Worm (Caenorhabditis elegans) whole organism, L4 larva: ENCODE data around the gene ZC443.1.

Experiments
- F10B5.3 ChIP-seq: sonication (generic microtip); optimal IDR thresholded peaks from 2 replicates; lab custom pipeline; 2016; ENCODE audit warnings: mild to moderate bottlenecking, missing genetic modification characterization, missing compliant biosample characterization
- F37D6.2 ChIP-seq: sonication (generic microtip); optimal IDR thresholded peaks from 2 replicates; lab custom pipeline; 2016; ENCODE audit warnings: mild to moderate bottlenecking, missing genetic modification characterization, missing compliant biosample characterization
- T26A8.4 ChIP-seq: fragments of 200-800 bp; sonication (Bioruptor generic); IDR thresholded peaks from 2 replicates; pipeline ENCODE4 v1.3.6; 2022; ENCODE audit warnings: missing genetic modification characterization, missing compliant biosample characterization
- aha-1 ChIP-seq: fragments of 150-350 bp; peaks from one replicate; lab custom pipeline; 2014; ENCODE audit warnings: missing biosample characterization, missing genetic modification characterization
- arid-1 ChIP-seq: fragments of 200-800 bp; sonication (Bioruptor generic); conservative IDR thresholded peaks from 2 replicates; pipeline ENCODE4 v1.3.6; 2022; ENCODE audit warnings: missing genetic modification reagents, missing genetic modification characterization, missing compliant biosample characterization
- ceh-20 ChIP-seq: fragments of 200-800 bp; sonication (Bioruptor generic); IDR thresholded peaks from 2 replicates; pipeline ENCODE4 v1.3.6; 2022; ENCODE audit warnings: missing genetic modification reagents, missing genetic modification characterization, missing compliant biosample characterization
- ceh-32 ChIP-seq: sonication (generic microtip); optimal IDR thresholded peaks from 2 replicates; lab custom pipeline; 2016; ENCODE audit warnings: mild to moderate bottlenecking, missing genetic modification characterization, missing compliant biosample characterization; ENCODE audit not compliant: poor library complexity
- ceh-44 ChIP-seq: fragments of 200-800 bp; sonication (Bioruptor generic); IDR thresholded peaks from 2 replicates; pipeline ENCODE4 v1.3.6; 2022; ENCODE audit warnings: missing genetic modification reagents, missing genetic modification characterization, missing compliant biosample characterization
- ceh-82 ChIP-seq: sonication (generic microtip); optimal IDR thresholded peaks from 2 replicates; lab custom pipeline; 2017; ENCODE audit warnings: missing biosample characterization, missing genetic modification characterization
- cey-2 ChIP-seq: sonication (generic microtip); optimal IDR thresholded peaks from 3 replicates; lab custom pipeline; 2017; ENCODE audit warnings: missing genetic modification characterization, mild to moderate bottlenecking, missing compliant biosample characterization, antibody characterized with exemption, borderline replicate concordance; ENCODE audit not compliant: insufficient read depth
- daf-16 ChIP-seq, 3 experiments: sonication (generic microtip); optimal IDR thresholded peaks; 2 replicates each; lab custom pipeline; 2016 to 2017; ENCODE audit warnings: missing genetic modification characterization in 3 of 3, missing genetic modification reagents in 3 of 3, mild to moderate bottlenecking in 2 of 3, missing compliant biosample characterization in 2 of 3, missing biosample characterization in 1 of 3, moderate library complexity in 1 of 3
- daf-8 ChIP-seq: fragments of 200-800 bp; sonication (Bioruptor generic); IDR thresholded peaks from 2 replicates; pipeline ENCODE4 v1.3.6; 2022; ENCODE audit warnings: missing genetic modification characterization, missing compliant biosample characterization
- dmd-6 ChIP-seq: fragments of 200-800 bp; sonication (Bioruptor generic); IDR thresholded peaks from 2 replicates; pipeline ENCODE4 v1.3.6; 2022; ENCODE audit warnings: missing genetic modification reagents, missing genetic modification characterization, missing compliant biosample characterization
- dpl-1 ChIP-seq: fragments of 150-350 bp; optimal IDR thresholded peaks from 2 replicates; lab custom pipeline; 2014; ENCODE audit warnings: missing biosample characterization, missing genetic modification reagents, missing genetic modification characterization
- dve-1 ChIP-seq: sonication (generic microtip); optimal IDR thresholded peaks from 2 replicates; lab custom pipeline; 2017; ENCODE audit warnings: antibody characterized with exemption, mild to moderate bottlenecking, missing genetic modification characterization, missing compliant biosample characterization; ENCODE audit not compliant: insufficient read depth
- egl-27 ChIP-seq: sonication (generic microtip); optimal IDR thresholded peaks from 3 replicates; lab custom pipeline; 2017; ENCODE audit warnings: missing biosample characterization, missing genetic modification reagents, missing genetic modification characterization
- gei-8 ChIP-seq: fragments of 200-800 bp; sonication (Bioruptor generic); optimal IDR thresholded peaks from 2 replicates; lab custom pipeline; 2018; ENCODE audit warnings: mild to moderate bottlenecking, missing genetic modification characterization, missing compliant biosample characterization
- hlh-11 ChIP-seq: fragments of 200-800 bp; sonication (Bioruptor generic); optimal IDR thresholded peaks from 2 replicates; lab custom pipeline; 2018; ENCODE audit warnings: mild to moderate bottlenecking, missing genetic modification characterization, missing compliant biosample characterization
- hmg-1.1 ChIP-seq: fragments of 200-800 bp; sonication (Bioruptor generic); IDR thresholded peaks from 2 replicates; pipeline ENCODE4 v1.3.6; 2022; ENCODE audit warnings: missing genetic modification reagents, missing genetic modification characterization, missing compliant biosample characterization
- madf-5 ChIP-seq, 2 experiments: fragments of 200-800 bp; sonication (Bioruptor generic); IDR thresholded peaks; 2 replicates each; pipeline ENCODE4 v1.3.6; 2022; ENCODE audit warnings: missing compliant biosample characterization in 2 of 2, missing genetic modification characterization in 2 of 2
- mes-2 ChIP-seq: sonication (generic microtip); optimal IDR thresholded peaks from 2 replicates; lab custom pipeline; 2016; ENCODE audit warnings: missing genotype, mild to moderate bottlenecking, missing genetic modification characterization, missing compliant biosample characterization; ENCODE audit not compliant: poor library complexity, severe bottlenecking
- mxl-2 ChIP-seq: fragments of 200-800 bp; sonication (Bioruptor generic); conservative IDR thresholded peaks from 2 replicates; pipeline ENCODE4 v1.3.6; 2022; ENCODE audit warnings: missing genetic modification reagents, missing genetic modification characterization, missing compliant biosample characterization
- mxl-3 ChIP-seq: fragments of 200-800 bp; sonication (Bioruptor generic); optimal IDR thresholded peaks from 2 replicates; lab custom pipeline; 2018; ENCODE audit warnings: mild to moderate bottlenecking, missing genetic modification characterization, missing compliant biosample characterization
- nhr-102 ChIP-seq: sonication (generic microtip); optimal IDR thresholded peaks from 2 replicates; lab custom pipeline; 2016; ENCODE audit warnings: mild to moderate bottlenecking, missing genetic modification characterization, moderate library complexity, missing compliant biosample characterization
- nhr-25 ChIP-seq: sonication (generic microtip); optimal IDR thresholded peaks from 2 replicates; lab custom pipeline; 2017; ENCODE audit warnings: missing genetic modification characterization, mild to moderate bottlenecking, missing compliant biosample characterization, antibody characterized with exemption, moderate library complexity, borderline replicate concordance; ENCODE audit not compliant: insufficient read depth
- nhr-28 ChIP-seq: fragments of 150-350 bp; optimal IDR thresholded peaks from 2 replicates; lab custom pipeline; 2014; ENCODE audit warnings: missing biosample characterization, missing genetic modification characterization
- nhr-41 ChIP-seq: fragments of 200-800 bp; sonication (Bioruptor generic); IDR thresholded peaks from 2 replicates; pipeline ENCODE4 v1.3.6; 2022; ENCODE audit warnings: missing genetic modification reagents, missing genetic modification characterization, missing compliant biosample characterization
- pha-4 ChIP-seq, 2 experiments: fragments of 150-350 bp in 1 of 2; fragments of 200-800 bp in 1 of 2; sonication (Bioruptor generic) in 1 of 2; IDR thresholded peaks in 1 of 2; optimal IDR thresholded peaks in 1 of 2; 2 replicates each; pipeline versions ENCODE4 v1.3.6 to Lab custom; 2014 to 2022; ENCODE audit warnings: missing genetic modification characterization in 2 of 2, missing genetic modification reagents in 2 of 2, missing biosample characterization in 1 of 2, missing compliant biosample characterization in 1 of 2
- rbr-2 ChIP-seq: sonication (generic microtip); optimal IDR thresholded peaks from 2 replicates; lab custom pipeline; 2016; ENCODE audit warnings: missing genotype, missing genetic modification characterization, missing compliant biosample characterization
- skn-1 ChIP-seq: fragments of 150-350 bp; optimal IDR thresholded peaks from 2 replicates; lab custom pipeline; 2014; ENCODE audit warnings: missing biosample characterization, missing genetic modification characterization
- spr-1 ChIP-seq: sonication (generic microtip); optimal IDR thresholded peaks from 2 replicates; lab custom pipeline; 2016; ENCODE audit warnings: mild to moderate bottlenecking, missing genetic modification characterization, missing compliant biosample characterization
- tra-1 ChIP-seq: fragments of 200-800 bp; sonication (Bioruptor generic); IDR thresholded peaks from 2 replicates; pipeline ENCODE4 v1.3.6; 2022; ENCODE audit warnings: missing genetic modification reagents, missing genetic modification characterization, missing compliant biosample characterization
- zag-1 ChIP-seq: fragments of 150-350 bp; optimal IDR thresholded peaks from 2 replicates; lab custom pipeline; 2014; ENCODE audit warnings: missing biosample characterization, missing genetic modification characterization
- zfp-3 ChIP-seq: fragments of 200-800 bp; sonication (Bioruptor generic); conservative IDR thresholded peaks from 2 replicates; pipeline ENCODE4 v1.3.6; 2022; ENCODE audit warnings: missing genetic modification reagents, missing genetic modification characterization, missing compliant biosample characterization

ZC443.1 gene

ce11 chrV:12845247-12845646 lies 35.4 kb upstream of the ZC443.1 start, which contains the start of gene C44H9.6:
Gene C44H9.6 (minus strand): TSS chrV:12845347.
- TF ChIP-seq daf-16 (GFP tag; optimal IDR thresholded peaks at IDR 0.05; lab: Kevin White, UChicago) (no peak), daf-16 (tag; optimal IDR thresholded peaks at IDR 0.05; lab: Kevin White, UChicago) (peak; percentile 47), hlh-11 (no peak), rbr-2 (tag; lab: Kevin White, UChicago) (no peak), dve-1 (tag; lab: Kevin White, UChicago) (peak; percentile 14), dpl-1 (no peak), ceh-20 (GFP tag; lab: Robert Waterston, UW) (no peak)

ce11 chrV:12844748-12845147 lies 34.9 kb upstream of the ZC443.1 start:
- no peak for TF ChIP-seq zag-1 (tag; lab: Kevin White, UChicago)
- no peak for TF ChIP-seq daf-16 (GFP tag; optimal IDR thresholded peaks at IDR 0.05; lab: Kevin White, UChicago)
- peak; percentile 6 for TF ChIP-seq daf-16 (tag; optimal IDR thresholded peaks at IDR 0.05; lab: Kevin White, UChicago)

- TF ChIP-seq tra-1 (GFP tag; lab: Robert Waterston, UW) (no peak), aha-1 (tag; lab: Kevin White, UChicago) (no peak), ceh-32 (tag; lab: Kevin White, UChicago) (no peak), nhr-28 (tag; lab: Kevin White, UChicago) (no peak), F10B5.3 (tag; lab: Kevin White, UChicago) (no peak), T26A8.4 (no peak), mxl-2 (no peak), arid-1 (no peak), ceh-20 (GFP tag; lab: Robert Waterston, UW) (no peak), F37D6.2 (tag; lab: Kevin White, UChicago) (no peak), nhr-25 (tag; lab: Kevin White, UChicago) (no peak), madf-5 (GFP tag; IDR thresholded peaks at IDR 0.05; lab: Robert Waterston, UW) (no peak), mxl-3 (GFP tag; lab: Kevin White, UChicago) (no peak)
- TF ChIP-seq, all 104 proteins: peak for 0
Measured at ce11 chrV:12835388-12835787, 25.5 kb upstream of the ZC443.1 start, which contains the start of gene C44H9.4. Gene C44H9.4 (plus strand): TSS chrV:12835688.

ce11 chrV:12827219-12827618 lies 17.3 kb upstream of the ZC443.1 start, which contains the start of gene ugt-15:
Gene ugt-15 (plus strand): TSS chrV:12827519.
- TF ChIP-seq nhr-28 (tag; lab: Kevin White, UChicago) = no peak
- no peak for TF ChIP-seq aha-1 (tag; lab: Kevin White, UChicago)
- no peak for TF ChIP-seq gei-8 (GFP tag; lab: Kevin White, UChicago)
- no peak for TF ChIP-seq skn-1 (tag; lab: Kevin White, UChicago)
- no peak for TF ChIP-seq ceh-44 (GFP tag; lab: Robert Waterston, UW)
- TF ChIP-seq mes-2 (tag; lab: Kevin White, UChicago) = no peak
- TF ChIP-seq hmg-1.1 (GFP tag; lab: Robert Waterston, UW) = no peak
- TF ChIP-seq daf-8 = no peak
- TF ChIP-seq zfp-3 (GFP tag; lab: Robert Waterston, UW) = no peak
- TF ChIP-seq ceh-32 (tag; lab: Kevin White, UChicago) = no peak
- TF ChIP-seq dmd-6 = no peak
- no peak for TF ChIP-seq cey-2 (tag; lab: Kevin White, UChicago)
- TF ChIP-seq spr-1 = no peak
- TF ChIP-seq mxl-2 = no peak
- TF ChIP-seq egl-27 (tag; lab: Kevin White, UChicago) = no peak
- no peak for TF ChIP-seq pha-4 (GFP tag; IDR thresholded peaks at IDR 0.05; lab: Robert Waterston, UW)
- TF ChIP-seq pha-4 (tag; optimal IDR thresholded peaks at IDR 0.05; lab: Kevin White, UChicago) = no peak
- TF ChIP-seq nhr-41 (GFP tag; lab: Robert Waterston, UW) = no peak
- no peak for TF ChIP-seq nhr-102 (tag; lab: Kevin White, UChicago)
- TF ChIP-seq ceh-82 (tag; lab: Kevin White, UChicago) = no peak
